Fruit fly (Drosophila melanogaster): ENCODE results near the gene CG6763.

CG6763 gene

dm6 chr3R:23278704-23279379, 5.0 kb upstream of the CG6763 start:
- TF ChIP-seq Dif (GFP tag; optimal IDR thresholded peaks at IDR 0.05; ENCODE audit: partially characterized antibody), result peak; percentile 66
- no peak for TF ChIP-seq ey (GFP tag; optimal IDR thresholded peaks at IDR 0.05)

- TF ChIP-seq foxo (GFP tag; optimal IDR thresholded peaks at IDR 0.05), result no peak
- TF ChIP-seq Sp1 (GFP tag; optimal IDR thresholded peaks at IDR 0.05), result no peak
- no peak for TF ChIP-seq h (GFP tag; optimal IDR thresholded peaks at IDR 0.05)
- TF ChIP-seq CG9705 (GFP tag; optimal IDR thresholded peaks at IDR 0.05), result no peak
- no peak for TF ChIP-seq usp (GFP tag; optimal IDR thresholded peaks at IDR 0.05)
- TF ChIP-seq ey (GFP tag; optimal IDR thresholded peaks at IDR 0.05), result no peak
- TF ChIP-seq fru (GFP tag; optimal IDR thresholded peaks at IDR 0.05), result no peak
- no peak for TF ChIP-seq sv (GFP tag; optimal IDR thresholded peaks at IDR 0.05)
- no peak for TF ChIP-seq jim (GFP tag; optimal IDR thresholded peaks at IDR 0.05)
- no peak for TF ChIP-seq HLH106 (tag; optimal IDR thresholded peaks at IDR 0.05)
- no peak for TF ChIP-seq GATAd (GFP tag; optimal IDR thresholded peaks at IDR 0.05)
Observed at dm6 chr3R:23279834-23280233, 4.0 kb upstream of the CG6763 start.

- TF ChIP-seq HLH106 (tag; optimal IDR thresholded peaks at IDR 0.05) (peak; percentile 91), Dfd (GFP tag; optimal IDR thresholded peaks at IDR 0.05) (no peak), br (GFP tag; optimal IDR thresholded peaks at IDR 0.05) (no peak), sage (GFP tag; optimal IDR thresholded peaks at IDR 0.05) (no peak), brk (GFP tag; optimal IDR thresholded peaks at IDR 0.05) (no peak), Hr78 (GFP tag; optimal IDR thresholded peaks at IDR 0.05) (no peak), Hnf4 (GFP tag; optimal IDR thresholded peaks at IDR 0.05) (no peak), CG32264 (GFP tag; optimal IDR thresholded peaks at IDR 0.05) (peak; percentile 1), usp (GFP tag; optimal IDR thresholded peaks at IDR 0.05) (no peak), pan (optimal IDR thresholded peaks at IDR 0.05) (no peak), Jra (GFP tag; optimal IDR thresholded peaks at IDR 0.05) (peak; percentile 76), tai (GFP tag; optimal IDR thresholded peaks at IDR 0.05) (no peak), Mio (GFP tag; optimal IDR thresholded peaks at IDR 0.05) (no peak), woc (GFP tag; optimal IDR thresholded peaks at IDR 0.05) (no peak), CrebA (GFP tag; optimal IDR thresholded peaks at IDR 0.05; ENCODE audit: borderline replicate concordance) (no peak), ey (GFP tag; optimal IDR thresholded peaks at IDR 0.05) (peak; percentile 79), fru (GFP tag; optimal IDR thresholded peaks at IDR 0.05) (peak; percentile 85), lola (GFP tag; optimal IDR thresholded peaks at IDR 0.05) (no peak), Rel (GFP tag; optimal IDR thresholded peaks at IDR 0.05) (peak; percentile 71), Rel (tag; optimal IDR thresholded peaks at IDR 0.05) (no peak), jim (GFP tag; optimal IDR thresholded peaks at IDR 0.05) (peak; percentile 47), h (GFP tag; optimal IDR thresholded peaks at IDR 0.05) (peak; percentile 88), Vsx2 (GFP tag; optimal IDR thresholded peaks at IDR 0.05; ENCODE audit: partially characterized antibody) (no peak), OdsH (GFP tag; optimal IDR thresholded peaks at IDR 0.05) (peak; percentile 83), CG9705 (GFP tag; optimal IDR thresholded peaks at IDR 0.05) (peak; percentile 80), Dif (GFP tag; optimal IDR thresholded peaks at IDR 0.05; ENCODE audit: partially characterized antibody) (no peak), GATAd (GFP tag; optimal IDR thresholded peaks at IDR 0.05) (peak; percentile 37), Myc (optimal IDR thresholded peaks at IDR 0.05) (no peak), dl (GFP tag; optimal IDR thresholded peaks at IDR 0.05; ENCODE audit: insufficient read depth in 1 of 2, partially characterized antibody in 2 of 2) (no peak), Sp1 (GFP tag; optimal IDR thresholded peaks at IDR 0.05) (peak; percentile 87), rgr (GFP tag; optimal IDR thresholded peaks at IDR 0.05) (peak; percentile 92), dsf (GFP tag; optimal IDR thresholded peaks at IDR 0.05; ENCODE audit: borderline replicate concordance) (peak; percentile 64), dmrt93B (GFP tag; optimal IDR thresholded peaks at IDR 0.05) (peak; percentile 70), sv (GFP tag; optimal IDR thresholded peaks at IDR 0.05) (peak; percentile 83), Hr83 (GFP tag; optimal IDR thresholded peaks at IDR 0.05; ENCODE audit: poor library complexity, severe bottlenecking) (peak; percentile 95), Abd-B (GFP tag; optimal IDR thresholded peaks at IDR 0.05) (no peak), foxo (GFP tag; optimal IDR thresholded peaks at IDR 0.05) (peak in 1 of 2 experiments; percentile 93), N (GFP tag; optimal IDR thresholded peaks at IDR 0.05) (no peak), psq (GFP tag; optimal IDR thresholded peaks at IDR 0.05) (peak; percentile 82)
Observed at dm6 chr3R:23280806-23281257, 3.0 kb upstream of the CG6763 start, which contains the start of the genes orb and Cdc16. Gene orb, minus strand, starts transcription at chr3R:23280856. Gene Cdc16, plus strand, starts transcription at chr3R:23281201.

All from whole organism, wandering third instar larva.